ENCODE assay signal across 1 fruit fly cellular context in genomic region chrX:2199303-2199702, dm6.
A peak's percentile ranks its signal among the peaks of the same experiment; 100 is the strongest.
TF ChIP-seq lines count a peak whose summit lies in the region.

No protein-coding gene starts in this region.

TF ChIP-seq in whole organism, embryonic, 481 proteins besides CTCF, POLR2A, EP300 and RAD21 (continued from another document):
- peak; percentile 85 for TF ChIP-seq sd (tag; optimal IDR thresholded peaks at IDR 0.05; lab: Kevin White, UChicago)
- TF ChIP-seq Max (GFP tag; optimal IDR thresholded peaks at IDR 0.05; lab: Kevin White, UChicago) = no peak
